Worm (Caenorhabditis elegans): ENCODE data around the gene nrfl-1.

The nrfl-1 gene

ce11 chrIV:9104071-9105016 is 14.5 kb upstream of the nrfl-1 start, which contains the start of the genes C01F6.14 and fem-3:
TSS of gene C01F6.14 (minus strand) at chrIV:9104121.
TSS of gene fem-3 (plus strand) at chrIV:9104966.
- TF ChIP-seq klf-2 (GFP tag; conservative IDR thresholded peaks at IDR 0.05) (no peak), ref-1 (GFP tag; conservative IDR thresholded peaks at IDR 0.05) (no peak), flt-1 (GFP tag; IDR thresholded peaks at IDR 0.05) (no peak)

- TF ChIP-seq T22C8.4 (GFP tag; IDR thresholded peaks at IDR 0.05) (peak; percentile 44; the same call in 1 of the 2 replicates), ref-1 (GFP tag; conservative IDR thresholded peaks at IDR 0.05) (no peak), klf-2 (GFP tag; conservative IDR thresholded peaks at IDR 0.05) (no peak), ztf-29 (GFP tag; IDR thresholded peaks at IDR 0.05) (no peak), ztf-23 (GFP tag; IDR thresholded peaks at IDR 0.05) (0 out of 2 replicates have a peak, but pooled peaks have one; percentile 45), tab-1 (GFP tag; IDR thresholded peaks at IDR 0.05) (no peak), med-1 (GFP tag; optimal IDR thresholded peaks at IDR 0.05; ENCODE audit: insufficient read depth) (no peak), cog-1 (tag; optimal IDR thresholded peaks at IDR 0.05) (peak; percentile 58), flt-1 (GFP tag; IDR thresholded peaks at IDR 0.05) (0 out of 2 replicates have a peak, but pooled peaks have one; percentile 18)
These were observed 11.4 kb upstream of the nrfl-1 start for ce11 chrIV:9107464-9107863.

ce11 chrIV:9108631-9109030 is 10.3 kb upstream of the nrfl-1 start, which contains the start of gene aly-1:
TSS of gene aly-1 (plus strand) at chrIV:9108931.
- TF ChIP-seq ztf-29 (GFP tag; IDR thresholded peaks at IDR 0.05) (no peak), tab-1 (GFP tag; IDR thresholded peaks at IDR 0.05) (no peak), cog-1 (tag; optimal IDR thresholded peaks at IDR 0.05) (no peak), ref-1 (GFP tag; conservative IDR thresholded peaks at IDR 0.05) (no peak), flt-1 (GFP tag; IDR thresholded peaks at IDR 0.05) (no peak), T22C8.4 (GFP tag; IDR thresholded peaks at IDR 0.05) (no peak), ztf-23 (GFP tag; IDR thresholded peaks at IDR 0.05) (no peak), med-1 (GFP tag; optimal IDR thresholded peaks at IDR 0.05; ENCODE audit: insufficient read depth) (no peak), klf-2 (GFP tag; conservative IDR thresholded peaks at IDR 0.05) (no peak)

ce11 chrIV:9112019-9112418 is 6.9 kb upstream of the nrfl-1 start:
- TF ChIP-seq flt-1 (GFP tag; IDR thresholded peaks at IDR 0.05): no peak
- TF ChIP-seq tab-1 (GFP tag; IDR thresholded peaks at IDR 0.05): no peak
- TF ChIP-seq ref-1 (GFP tag; conservative IDR thresholded peaks at IDR 0.05): no peak
- no peak for TF ChIP-seq T22C8.4 (GFP tag; IDR thresholded peaks at IDR 0.05)
- no peak for TF ChIP-seq ztf-29 (GFP tag; IDR thresholded peaks at IDR 0.05)
- TF ChIP-seq cog-1 (tag; optimal IDR thresholded peaks at IDR 0.05): no peak
- no peak for TF ChIP-seq ztf-23 (GFP tag; IDR thresholded peaks at IDR 0.05)
- TF ChIP-seq med-1 (GFP tag; optimal IDR thresholded peaks at IDR 0.05; ENCODE audit: insufficient read depth): no peak

- TF ChIP-seq cog-1 (tag; optimal IDR thresholded peaks at IDR 0.05) (no peak), flt-1 (GFP tag; IDR thresholded peaks at IDR 0.05) (no peak), med-1 (GFP tag; optimal IDR thresholded peaks at IDR 0.05; ENCODE audit: insufficient read depth) (no peak), ref-1 (GFP tag; conservative IDR thresholded peaks at IDR 0.05) (no peak), ztf-29 (GFP tag; IDR thresholded peaks at IDR 0.05) (no peak), tab-1 (GFP tag; IDR thresholded peaks at IDR 0.05) (no peak), T22C8.4 (GFP tag; IDR thresholded peaks at IDR 0.05) (no peak), ztf-23 (GFP tag; IDR thresholded peaks at IDR 0.05) (no peak), klf-2 (GFP tag; conservative IDR thresholded peaks at IDR 0.05) (no peak)
These were observed 4.8 kb upstream of the nrfl-1 start for ce11 chrIV:9114078-9114477.

ce11 chrIV:9116452-9116851 is 2.4 kb upstream of the nrfl-1 start:
- TF ChIP-seq klf-2 (GFP tag; conservative IDR thresholded peaks at IDR 0.05) (no peak), T22C8.4 (GFP tag; IDR thresholded peaks at IDR 0.05) (no peak), tab-1 (GFP tag; IDR thresholded peaks at IDR 0.05) (no peak), cog-1 (tag; optimal IDR thresholded peaks at IDR 0.05) (no peak), med-1 (GFP tag; optimal IDR thresholded peaks at IDR 0.05; ENCODE audit: insufficient read depth) (no peak), ztf-23 (GFP tag; IDR thresholded peaks at IDR 0.05) (no peak), ref-1 (GFP tag; conservative IDR thresholded peaks at IDR 0.05) (no peak), flt-1 (GFP tag; IDR thresholded peaks at IDR 0.05) (no peak), ztf-29 (GFP tag; IDR thresholded peaks at IDR 0.05) (no peak)

ce11 chrIV:9117700-9118099 is 1.2 kb upstream of the nrfl-1 start:
- TF ChIP-seq klf-2 (GFP tag; conservative IDR thresholded peaks at IDR 0.05) (no peak), ztf-23 (GFP tag; IDR thresholded peaks at IDR 0.05) (no peak), ref-1 (GFP tag; conservative IDR thresholded peaks at IDR 0.05) (no peak), T22C8.4 (GFP tag; IDR thresholded peaks at IDR 0.05) (no peak), med-1 (GFP tag; optimal IDR thresholded peaks at IDR 0.05; ENCODE audit: insufficient read depth) (no peak), cog-1 (tag; optimal IDR thresholded peaks at IDR 0.05) (no peak), ztf-29 (GFP tag; IDR thresholded peaks at IDR 0.05) (no peak), flt-1 (GFP tag; IDR thresholded peaks at IDR 0.05) (no peak), tab-1 (GFP tag; IDR thresholded peaks at IDR 0.05) (no peak)

ce11 chrIV:9118348-9118747 is 544 bp upstream of the nrfl-1 start:
- no peak for TF ChIP-seq ref-1 (GFP tag; conservative IDR thresholded peaks at IDR 0.05)
- TF ChIP-seq med-1 (GFP tag; optimal IDR thresholded peaks at IDR 0.05; ENCODE audit: insufficient read depth): no peak
- TF ChIP-seq klf-2 (GFP tag; conservative IDR thresholded peaks at IDR 0.05): no peak
- TF ChIP-seq ztf-29 (GFP tag; IDR thresholded peaks at IDR 0.05): no peak

ce11 chrIV:9120220-9120619 is 1.3 kb downstream of the nrfl-1 start:
- TF ChIP-seq med-1 (GFP tag; optimal IDR thresholded peaks at IDR 0.05; ENCODE audit: insufficient read depth): no peak
- no peak for TF ChIP-seq T22C8.4 (GFP tag; IDR thresholded peaks at IDR 0.05)
- TF ChIP-seq tab-1 (GFP tag; IDR thresholded peaks at IDR 0.05): no peak
- no peak for TF ChIP-seq klf-2 (GFP tag; conservative IDR thresholded peaks at IDR 0.05)
- no peak for TF ChIP-seq ref-1 (GFP tag; conservative IDR thresholded peaks at IDR 0.05)
- TF ChIP-seq ztf-29 (GFP tag; IDR thresholded peaks at IDR 0.05): no peak
- no peak for TF ChIP-seq cog-1 (tag; optimal IDR thresholded peaks at IDR 0.05)
- TF ChIP-seq ztf-23 (GFP tag; IDR thresholded peaks at IDR 0.05): no peak
- TF ChIP-seq flt-1 (GFP tag; IDR thresholded peaks at IDR 0.05): no peak

Data from whole organism, midembryonic.